Fruit fly (Drosophila melanogaster): ENCODE data around the gene Krn.

Krn gene

DNA sequence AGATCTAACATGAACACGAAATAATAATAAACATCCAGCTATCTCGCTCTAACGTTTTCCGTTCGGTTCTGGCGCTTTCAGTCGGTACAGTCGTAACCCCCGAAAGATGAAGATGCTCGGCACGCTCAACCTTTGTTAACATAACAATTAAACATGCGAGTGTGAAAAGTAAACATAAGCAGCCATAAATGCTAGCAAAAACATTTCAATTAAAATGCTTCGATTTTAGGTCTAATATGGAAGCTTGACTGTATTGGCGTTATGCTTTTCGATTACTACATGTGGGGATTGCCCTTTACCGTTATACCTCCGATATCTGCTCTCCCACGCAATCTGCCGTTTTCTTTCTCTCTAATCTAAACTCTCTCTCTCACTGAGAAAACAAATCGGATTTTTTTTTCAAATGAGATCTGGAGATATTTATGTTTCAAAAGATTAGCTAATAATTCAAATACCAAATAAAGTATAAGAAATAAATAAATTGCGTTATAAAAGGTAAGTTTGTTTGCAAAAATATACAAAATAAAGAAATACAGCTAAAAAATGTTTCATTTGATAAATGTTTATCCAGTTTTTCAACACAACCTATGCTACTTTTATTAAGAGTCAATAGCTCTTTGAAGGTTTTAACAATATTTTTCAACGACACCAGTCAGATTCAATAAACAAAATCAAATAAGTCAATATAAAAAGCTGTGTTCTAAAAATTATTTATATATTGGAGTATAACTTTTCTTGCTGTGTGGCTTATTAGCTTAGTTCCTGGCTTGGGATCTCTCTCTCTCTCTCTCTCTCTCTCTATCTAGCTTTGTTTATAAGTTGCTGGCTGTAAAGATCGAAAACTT is 4.6 kb upstream of the Krn start (continued):
- TF ChIP-seq CG31224 (GFP tag; IDR thresholded peaks at IDR 0.05) (peak; percentile 91), Doc2 (GFP tag; IDR thresholded peaks at IDR 0.05) (peak; percentile 78; the same call in 1 of the 2 replicates), CG7556 (GFP tag; optimal IDR thresholded peaks at IDR 0.05) (peak; percentile 72), sd (tag; optimal IDR thresholded peaks at IDR 0.05) (peak; percentile 73), CG14667 (GFP tag; IDR thresholded peaks at IDR 0.05) (peak; percentile 91), jigr1 (GFP tag; IDR thresholded peaks at IDR 0.05) (peak; percentile 70; the same call in 2 of the 3 replicates), CG15601 (tag; optimal IDR thresholded peaks at IDR 0.05) (peak; percentile 72), Vsx1 (GFP tag; optimal IDR thresholded peaks at IDR 0.05) (peak; percentile 60), zen (tag; optimal IDR thresholded peaks at IDR 0.05) (peak; percentile 69), CG31365 (tag; optimal IDR thresholded peaks at IDR 0.05) (peak; percentile 82), Sry-δ (GFP tag; optimal IDR thresholded peaks at IDR 0.05) (peak; percentile 57), NC2β (GFP tag; optimal IDR thresholded peaks at IDR 0.05) (peak; percentile 84), Mes4 (GFP tag; optimal IDR thresholded peaks at IDR 0.05) (peak; percentile 69), CG7963 (GFP tag; IDR thresholded peaks at IDR 0.05; ENCODE audit: partially characterized antibody) (no peak), Hmr (GFP tag; optimal IDR thresholded peaks at IDR 0.05) (peak; percentile 92), CG2712 (tag; optimal IDR thresholded peaks at IDR 0.05) (peak; percentile 81), YL-1 (GFP tag; optimal IDR thresholded peaks at IDR 0.05) (peak; percentile 37), Sox100B (GFP tag; optimal IDR thresholded peaks at IDR 0.05) (peak; percentile 42), CTCF (GFP tag; optimal IDR thresholded peaks at IDR 0.05) (peak; percentile 41), da (GFP tag; optimal IDR thresholded peaks at IDR 0.05) (peak; percentile 77), CG17328 (GFP tag; IDR thresholded peaks at IDR 0.05) (peak; percentile 93), abd-A (tag; optimal IDR thresholded peaks at IDR 0.05) (peak; percentile 78), Side (GFP tag; optimal IDR thresholded peaks at IDR 0.05) (peak; percentile 90), CG3281 (GFP tag; optimal IDR thresholded peaks at IDR 0.05) (peak; percentile 89), H2.0 (GFP tag; IDR thresholded peaks at IDR 0.05) (peak; percentile 89), Meics (GFP tag; optimal IDR thresholded peaks at IDR 0.05) (peak; percentile 89), CG14441 (GFP tag; IDR thresholded peaks at IDR 0.05) (peak; percentile 93), sug (tag; optimal IDR thresholded peaks at IDR 0.05) (no peak), sim (GFP tag; IDR thresholded peaks at IDR 0.05) (peak; percentile 86; the same call in 1 of the 2 replicates), dati (GFP tag; IDR thresholded peaks at IDR 0.05) (peak; percentile 76), pum (GFP tag; optimal IDR thresholded peaks at IDR 0.05) (peak; percentile 85), CG12236 (GFP tag; optimal IDR thresholded peaks at IDR 0.05) (peak; percentile 75), Hey (tag; optimal IDR thresholded peaks at IDR 0.05) (peak; percentile 57), CG4328 (GFP tag; optimal IDR thresholded peaks at IDR 0.05) (no peak), Gsc (GFP tag; IDR thresholded peaks at IDR 0.05) (no peak), CG11085 (GFP tag; IDR thresholded peaks at IDR 0.05) (peak; percentile 93), E2f1 (GFP tag; IDR thresholded peaks at IDR 0.05) (peak; percentile 91), CG9437 (GFP tag; optimal IDR thresholded peaks at IDR 0.05) (peak; percentile 45), esg (GFP tag; conservative IDR thresholded peaks at IDR 0.05) (peak; percentile 86), CG4360 (GFP tag; IDR thresholded peaks at IDR 0.05) (peak; percentile 69), ssp (GFP tag; IDR thresholded peaks at IDR 0.05) (peak; percentile 81), dmrt99B (tag; optimal IDR thresholded peaks at IDR 0.05) (peak; percentile 86), ato (GFP tag; IDR thresholded peaks at IDR 0.05; ENCODE audit: partially characterized antibody) (no peak), pb (GFP tag; optimal IDR thresholded peaks at IDR 0.05) (peak; percentile 84), z (GFP tag; IDR thresholded peaks at IDR 0.05) (no peak), phol (tag; optimal IDR thresholded peaks at IDR 0.05) (peak; percentile 67), CG4617 (GFP tag; optimal IDR thresholded peaks at IDR 0.05; ENCODE audit: borderline replicate concordance) (peak; percentile 81), row (GFP tag; IDR thresholded peaks at IDR 0.05) (peak; percentile 93), CG30403 (GFP tag; optimal IDR thresholded peaks at IDR 0.05) (peak; percentile 80), mld (GFP tag; IDR thresholded peaks at IDR 0.05; ENCODE audit: partially characterized antibody) (no peak)

Data from whole organism, embryonic.